Fruit fly (Drosophila melanogaster) whole organism, embryonic: Measurements from ENCODE around the gene Sfp65A.

Experiments
- B-H2 ChIP-seq: fragments of 200-800 bp; sonication (Bioruptor generic); optimal IDR thresholded peaks from 2 replicates; lab custom pipeline; 2018; ENCODE audit warnings: missing biosample characterization, mild to moderate bottlenecking, missing genetic modification characterization
- CG10147 ChIP-seq: fragments of 200-800 bp; sonication (Bioruptor generic); optimal IDR thresholded peaks from 2 replicates; lab custom pipeline; 2019; ENCODE audit warnings: missing biosample characterization, mild to moderate bottlenecking, missing genetic modification characterization, moderate library complexity
- CG10462 ChIP-seq: fragments of 200-800 bp; sonication (Bioruptor generic); optimal IDR thresholded peaks from 2 replicates; lab custom pipeline; 2016; ENCODE audit warnings: missing biosample characterization, missing genetic modification characterization
- CG12219 ChIP-seq: fragments of 200-800 bp; sonication (Bioruptor generic); optimal IDR thresholded peaks from 3 replicates; lab custom pipeline; 2018; ENCODE audit warnings: missing biosample characterization, mild to moderate bottlenecking, missing genetic modification characterization
- CG12659 ChIP-seq: fragments of 200-800 bp; sonication (Bioruptor generic); optimal IDR thresholded peaks from 3 replicates; lab custom pipeline; 2017; ENCODE audit warnings: mild to moderate bottlenecking, missing biosample characterization, missing genetic modification reagents, missing genetic modification characterization
- CG13775 ChIP-seq: fragments of 200-800 bp; sonication (Bioruptor generic); optimal IDR thresholded peaks from 3 replicates; lab custom pipeline; 2017; ENCODE audit warnings: missing biosample characterization, mild to moderate bottlenecking, missing genetic modification characterization
- CG15696 ChIP-seq: fragments of 200-800 bp; sonication (Bioruptor generic); optimal IDR thresholded peaks from 2 replicates; lab custom pipeline; 2019; ENCODE audit warnings: missing biosample characterization, mild to moderate bottlenecking, missing genetic modification characterization, moderate library complexity
- CG17186 ChIP-seq: fragments of 200-800 bp; sonication (Bioruptor generic); optimal IDR thresholded peaks from 3 replicates; lab custom pipeline; 2017; ENCODE audit warnings: missing biosample characterization, missing genetic modification reagents, missing genetic modification characterization
- CG31388 ChIP-seq: fragments of 200-800 bp; sonication (Bioruptor generic); optimal IDR thresholded peaks from 2 replicates; lab custom pipeline; 2016; ENCODE audit warnings: missing biosample characterization, missing genetic modification characterization
- CG3726 ChIP-seq: fragments of 200-800 bp; sonication (Bioruptor generic); IDR thresholded peaks from 3 replicates; pipeline ENCODE4, ENCODE4 v1.3.6; 2022; ENCODE audit warnings: missing biosample characterization, missing genetic modification characterization
- CG42726 ChIP-seq: fragments of 200-800 bp; sonication (Bioruptor generic); IDR thresholded peaks from 2 replicates; pipeline ENCODE4 v1.3.6; 2022; ENCODE audit warnings: missing biosample characterization, missing genetic modification characterization; ENCODE audit not compliant: partially characterized antibody
- CG4854 ChIP-seq: fragments of 200-800 bp; sonication (Bioruptor generic); optimal IDR thresholded peaks from 2 replicates; lab custom pipeline; 2016; ENCODE audit warnings: missing biosample characterization, missing genetic modification characterization, inconsistent platforms
- CG6175 ChIP-seq: fragments of 200-800 bp; sonication (Bioruptor generic); IDR thresholded peaks from 3 replicates; pipeline ENCODE4 v1.3.6; 2022; ENCODE audit warnings: missing biosample characterization, missing genetic modification characterization
- CG7271 ChIP-seq: fragments of 200-800 bp; sonication (Bioruptor generic); optimal IDR thresholded peaks from 2 replicates; lab custom pipeline; 2018; ENCODE audit warnings: missing biosample characterization, mild to moderate bottlenecking, missing genetic modification characterization, moderate library complexity
- CG7963 ChIP-seq: fragments of 200-800 bp; sonication (Bioruptor generic); IDR thresholded peaks from 3 replicates; pipeline ENCODE4 v1.3.6; 2022; ENCODE audit warnings: missing biosample characterization, missing genetic modification characterization; ENCODE audit not compliant: partially characterized antibody
- CG8924 ChIP-seq: fragments of 200-800 bp; optimal IDR thresholded peaks from 3 replicates; lab custom pipeline; 2019; ENCODE audit warnings: missing biosample characterization, mild to moderate bottlenecking, missing genetic modification characterization, moderate library complexity
- CHES-1-like ChIP-seq: fragments of 200-800 bp; sonication (Bioruptor generic); optimal IDR thresholded peaks from 2 replicates; lab custom pipeline; 2016; ENCODE audit warnings: missing biosample characterization, missing genetic modification characterization
- CrebB ChIP-seq: fragments of 200-800 bp; sonication (Bioruptor generic); optimal IDR thresholded peaks from 3 replicates; lab custom pipeline; 2018; ENCODE audit warnings: missing biosample characterization, mild to moderate bottlenecking, missing genetic modification characterization
- D19B ChIP-seq: fragments of 200-800 bp; sonication (Bioruptor generic); optimal IDR thresholded peaks from 2 replicates; lab custom pipeline; 2017; ENCODE audit warnings: missing biosample characterization, mild to moderate bottlenecking, missing genetic modification characterization
- Dp ChIP-seq: fragments of 200-800 bp; sonication (Bioruptor generic); optimal IDR thresholded peaks from 2 replicates; lab custom pipeline; 2018; ENCODE audit warnings: missing biosample characterization, mild to moderate bottlenecking, missing genetic modification characterization, moderate library complexity
- Fer2 ChIP-seq: fragments of 200-800 bp; sonication (Bioruptor generic); optimal IDR thresholded peaks from 2 replicates; lab custom pipeline; 2018; ENCODE audit warnings: missing biosample characterization, mild to moderate bottlenecking, missing genetic modification characterization, moderate library complexity
- HmgZ ChIP-seq: fragments of 200-800 bp; sonication (Bioruptor generic); optimal IDR thresholded peaks from 2 replicates; lab custom pipeline; 2018; ENCODE audit warnings: missing biosample characterization, mild to moderate bottlenecking, missing genetic modification characterization
- Lhr ChIP-seq: fragments of 200-800 bp; sonication (Bioruptor generic); optimal IDR thresholded peaks from 3 replicates; lab custom pipeline; 2017; ENCODE audit warnings: mild to moderate bottlenecking, missing biosample characterization, missing genetic modification reagents, missing genetic modification characterization
- Lim3 ChIP-seq: fragments of 200-800 bp; sonication (Bioruptor generic); IDR thresholded peaks from 2 replicates; pipeline ENCODE4 v1.3.6; 2022; ENCODE audit warnings: missing biosample characterization, missing genetic modification characterization
- MESR4 ChIP-seq: fragments of 200-800 bp; sonication (Bioruptor generic); optimal IDR thresholded peaks from 2 replicates; lab custom pipeline; 2018; ENCODE audit warnings: missing biosample characterization, mild to moderate bottlenecking, missing genetic modification characterization, moderate library complexity
- Optix ChIP-seq: fragments of 200-800 bp; sonication (Bioruptor generic); IDR thresholded peaks from 3 replicates; pipeline ENCODE4 v1.3.6; 2022; ENCODE audit warnings: missing biosample characterization, missing genetic modification characterization
- Ravus ChIP-seq: fragments of 200-800 bp; sonication (Bioruptor generic); IDR thresholded peaks from 2 replicates; pipeline ENCODE4 v1.3.6; 2022; ENCODE audit warnings: missing biosample characterization, missing genetic modification characterization
- Sox100B ChIP-seq: fragments of 200-800 bp; sonication (Bioruptor generic); optimal IDR thresholded peaks from 3 replicates; lab custom pipeline; 2018; ENCODE audit warnings: missing biosample characterization, mild to moderate bottlenecking, missing genetic modification characterization
- Spps ChIP-seq: fragments of 200-800 bp; sonication (Bioruptor generic); optimal IDR thresholded peaks from 2 replicates; lab custom pipeline; 2018; ENCODE audit warnings: missing biosample characterization, mild to moderate bottlenecking, missing genetic modification characterization
- Taf1 ChIP-seq: fragments of 200-800 bp; sonication (Bioruptor generic); IDR thresholded peaks from 2 replicates; pipeline ENCODE4 v1.3.6; 2022; ENCODE audit warnings: missing biosample characterization, missing genetic modification characterization
- Usf ChIP-seq: fragments of 200-800 bp; sonication (Bioruptor generic); optimal IDR thresholded peaks from 2 replicates; lab custom pipeline; 2017; ENCODE audit warnings: missing genotype, missing biosample characterization, missing genetic modification characterization
- Xrp1 ChIP-seq: fragments of 200-800 bp; sonication (Bioruptor generic); IDR thresholded peaks from 2 replicates; pipeline ENCODE4 v1.3.6; 2022; ENCODE audit warnings: missing biosample characterization, missing genetic modification characterization
- ap ChIP-seq: fragments of 200-800 bp; sonication (Bioruptor generic); IDR thresholded peaks from 2 replicates; pipeline ENCODE4 v1.3.6; 2022; ENCODE audit warnings: missing biosample characterization, missing genetic modification characterization
- ash1 ChIP-seq: fragments of 200-800 bp; sonication (Bioruptor generic); optimal IDR thresholded peaks from 2 replicates; lab custom pipeline; 2018; ENCODE audit warnings: missing biosample characterization, mild to moderate bottlenecking, missing genetic modification characterization
- az2 ChIP-seq: fragments of 200-800 bp; sonication (Bioruptor generic); optimal IDR thresholded peaks from 3 replicates; lab custom pipeline; 2016; ENCODE audit warnings: missing biosample characterization, missing genetic modification characterization
- bigmax ChIP-seq: fragments of 200-800 bp; sonication (Bioruptor generic); optimal IDR thresholded peaks from 2 replicates; lab custom pipeline; 2018; ENCODE audit warnings: missing biosample characterization, mild to moderate bottlenecking, missing genetic modification characterization
- chif ChIP-seq, 2 experiments: fragments of 200-800 bp; sonication (Bioruptor generic); optimal IDR thresholded peaks; 3 replicates each; lab custom pipeline; 2016; ENCODE audit warnings: missing biosample characterization in 2 of 2, missing genetic modification characterization in 2 of 2
- chm ChIP-seq: fragments of 200-800 bp; sonication (Bioruptor generic); IDR thresholded peaks from 2 replicates; pipeline ENCODE4 v1.3.6; 2022; ENCODE audit warnings: missing biosample characterization, missing genetic modification characterization
- ci ChIP-seq: fragments of 200-800 bp; sonication (Bioruptor generic); IDR thresholded peaks from 3 replicates; pipeline ENCODE4 v1.3.6; 2022; ENCODE audit warnings: missing biosample characterization, missing genetic modification characterization
- crol ChIP-seq: fragments of 200-800 bp; sonication (Bioruptor generic); IDR thresholded peaks from 2 replicates; pipeline ENCODE4 v1.3.6; 2022; ENCODE audit warnings: missing biosample characterization, missing genetic modification characterization
- dmrt11E ChIP-seq: fragments of 200-800 bp; sonication (Bioruptor generic); optimal IDR thresholded peaks from 3 replicates; lab custom pipeline; 2018; ENCODE audit warnings: missing biosample characterization, mild to moderate bottlenecking, missing genetic modification characterization, moderate library complexity
- dmrt99B ChIP-seq: fragments of 200-800 bp; sonication (Bioruptor generic); optimal IDR thresholded peaks from 2 replicates; lab custom pipeline; 2018; ENCODE audit warnings: missing biosample characterization, mild to moderate bottlenecking, missing genetic modification characterization, moderate library complexity
- emc ChIP-seq: fragments of 200-800 bp; sonication (Bioruptor generic); optimal IDR thresholded peaks from 2 replicates; lab custom pipeline; 2016; ENCODE audit warnings: missing biosample characterization, missing genetic modification characterization
- hbn ChIP-seq: fragments of 200-800 bp; sonication (Bioruptor generic); IDR thresholded peaks from 2 replicates; pipeline ENCODE4 v1.3.6; 2022; ENCODE audit warnings: missing biosample characterization, missing genetic modification characterization; ENCODE audit not compliant: partially characterized antibody
- jigr1 ChIP-seq: fragments of 200-800 bp; sonication (Bioruptor generic); IDR thresholded peaks from 3 replicates; pipeline ENCODE4 v1.3.6; 2022; ENCODE audit warnings: missing biosample characterization, missing genetic modification characterization
- nau ChIP-seq: fragments of 200-800 bp; sonication (Bioruptor generic); optimal IDR thresholded peaks from 3 replicates; lab custom pipeline; 2017; ENCODE audit warnings: missing biosample characterization, mild to moderate bottlenecking, missing genetic modification characterization, missing genetic modification reagents
- peb ChIP-seq: fragments of 200-800 bp; sonication (Bioruptor generic); IDR thresholded peaks from 2 replicates; pipeline ENCODE4 v1.3.6; 2022; ENCODE audit warnings: missing biosample characterization, missing genetic modification characterization
- sob ChIP-seq: fragments of 200-800 bp; sonication (Bioruptor generic); IDR thresholded peaks from 2 replicates; pipeline ENCODE4 v1.3.6; 2022; ENCODE audit warnings: missing biosample characterization, missing genetic modification characterization
- trh ChIP-seq: fragments of 200-800 bp; sonication (Bioruptor generic); optimal IDR thresholded peaks from 2 replicates; lab custom pipeline; 2016; ENCODE audit warnings: missing biosample characterization, missing genetic modification characterization
- tup ChIP-seq: fragments of 200-800 bp; sonication (Bioruptor generic); optimal IDR thresholded peaks from 2 replicates; lab custom pipeline; 2016; ENCODE audit warnings: missing biosample characterization, mild to moderate bottlenecking, missing genetic modification characterization, moderate library complexity
- vfl ChIP-seq: fragments of 200-800 bp; sonication (Bioruptor generic); optimal IDR thresholded peaks from 2 replicates; lab custom pipeline; 2016; ENCODE audit warnings: missing biosample characterization, missing genetic modification characterization
- wek ChIP-seq: fragments of 200-800 bp; sonication (Bioruptor generic); optimal IDR thresholded peaks from 3 replicates; lab custom pipeline; 2018; ENCODE audit warnings: missing biosample characterization, mild to moderate bottlenecking, missing genetic modification characterization, moderate library complexity

Sfp65A gene

DNA sequence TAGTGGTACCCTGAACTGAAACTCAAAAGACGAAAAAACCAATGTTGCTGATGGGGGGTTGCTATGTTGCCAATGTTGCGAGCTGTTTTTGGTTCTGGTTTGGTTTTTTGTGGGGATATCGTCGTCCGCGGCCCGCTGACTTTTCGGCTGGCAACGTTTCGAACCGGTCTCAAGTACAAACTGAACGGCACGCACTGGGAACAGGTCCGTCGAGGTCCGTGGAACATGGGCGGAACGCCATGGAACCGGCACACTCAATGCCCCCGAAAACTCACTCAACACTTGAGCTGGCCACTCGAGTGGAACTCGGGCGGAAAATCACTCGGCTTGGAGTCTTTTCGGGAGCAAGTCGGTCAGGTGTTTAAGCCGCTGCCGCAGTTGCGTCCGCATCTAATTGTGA, 2.2 kb downstream of the Sfp65A start, which contains the start of gene CG13300 (continued):
- TF ChIP-seq Lhr (GFP tag; lab: Kevin White, UChicago) = no peak
- no peak for TF ChIP-seq CG12659
- TF ChIP-seq ci = peak; percentile 75; the same call in 2 of the 3 replicates
- TF ChIP-seq az2 (GFP tag; lab: Kevin White, UChicago) = no peak
- no peak for TF ChIP-seq Fer2
- no peak for TF ChIP-seq dmrt99B (tag; lab: Kevin White, UChicago)
- TF ChIP-seq bigmax (GFP tag; lab: Kevin White, UChicago) = no peak
- TF ChIP-seq Xrp1 = no peak
- TF ChIP-seq MESR4 = no peak
- TF ChIP-seq Ravus (GFP tag; lab: Robert Waterston, UW) = no peak
- no peak for TF ChIP-seq CG10462
- TF ChIP-seq chif (GFP tag; optimal IDR thresholded peaks at IDR 0.05; lab: Kevin White, UChicago) = peak in 1 of 2 experiments; percentile 11
- TF ChIP-seq tup (GFP tag; lab: Kevin White, UChicago) = no peak
- peak; percentile 10 for TF ChIP-seq CG8924
- no peak for TF ChIP-seq jigr1 (GFP tag; lab: Robert Waterston, UW)
- TF ChIP-seq hbn (GFP tag; lab: Robert Waterston, UW) = no peak
- no peak for TF ChIP-seq CG3726 (GFP tag; lab: Robert Waterston, UW)
- TF ChIP-seq HmgZ (tag; lab: Kevin White, UChicago) = no peak
- TF ChIP-seq CG7963 (GFP tag; lab: Robert Waterston, UW) = no peak
- no peak for TF ChIP-seq CrebB (tag; lab: Kevin White, UChicago)
- TF ChIP-seq CG12219 (GFP tag; lab: Kevin White, UChicago) = no peak
- TF ChIP-seq CG10147 (GFP tag; lab: Kevin White, UChicago) = no peak
- TF ChIP-seq vfl (GFP tag; lab: Kevin White, UChicago) = no peak
- no peak for TF ChIP-seq D19B (GFP tag; lab: Kevin White, UChicago)
- TF ChIP-seq dmrt11E (tag; lab: Kevin White, UChicago) = no peak
- peak; percentile 56 for TF ChIP-seq wek (GFP tag; lab: Kevin White, UChicago)
- TF ChIP-seq Sox100B = no peak
- no peak for TF ChIP-seq CG7271 (tag; lab: Kevin White, UChicago)
- peak; percentile 68; the same call in 1 of the 2 replicates for TF ChIP-seq CG42726 (GFP tag; lab: Robert Waterston, UW)
- TF ChIP-seq Usf (GFP tag; lab: Kevin White, UChicago) = no peak
- TF ChIP-seq CG31388 (GFP tag; lab: Kevin White, UChicago) = no peak
- peak; percentile 89 for TF ChIP-seq chm (GFP tag; lab: Robert Waterston, UW)
- no peak for TF ChIP-seq B-H2
- TF ChIP-seq crol (GFP tag; lab: Robert Waterston, UW) = no peak
- no peak for TF ChIP-seq trh (GFP tag; lab: Kevin White, UChicago)
- TF ChIP-seq Spps (tag; lab: Kevin White, UChicago) = no peak
- TF ChIP-seq Optix = no peak
- TF ChIP-seq CG17186 (GFP tag; lab: Kevin White, UChicago) = no peak
- no peak for TF ChIP-seq Lim3
- TF ChIP-seq Dp (GFP tag; lab: Kevin White, UChicago) = no peak
- no peak for TF ChIP-seq CG6175 (GFP tag; lab: Robert Waterston, UW)
- peak; percentile 12 for TF ChIP-seq nau (GFP tag; lab: Kevin White, UChicago)
- TF ChIP-seq CG13775 = no peak
- no peak for TF ChIP-seq ash1 (GFP tag; lab: Kevin White, UChicago)
- no peak for TF ChIP-seq ap (GFP tag; lab: Robert Waterston, UW)
- no peak for TF ChIP-seq CG4854 (GFP tag; lab: Kevin White, UChicago)
- TF ChIP-seq emc (GFP tag; lab: Kevin White, UChicago) = no peak
- TF ChIP-seq CG15696 (tag; lab: Kevin White, UChicago) = no peak
- no peak for TF ChIP-seq CHES-1-like (GFP tag; lab: Kevin White, UChicago)
- TF ChIP-seq sob (GFP tag; lab: Robert Waterston, UW) = no peak; the same call in 1 of the 2 replicates
- no peak for TF ChIP-seq peb (GFP tag; lab: Robert Waterston, UW)
- TF ChIP-seq Taf1 = no peak
